Worm (Caenorhabditis elegans) whole organism, mixed stage, embryonic: ENCODE results near the gene gpb-1.

Experiments used
- ceh-39 ChIP-seq: fragments of 150-350 bp; optimal IDR thresholded peaks from 2 replicates; lab custom pipeline; 2014; ENCODE audit warnings: missing biosample characterization, missing genetic modification characterization
- ceh-43 ChIP-seq: fragments of 200-800 bp; sonication (Bioruptor generic); optimal IDR thresholded peaks from 2 replicates; lab custom pipeline; 2018; ENCODE audit warnings: mild to moderate bottlenecking, missing genetic modification characterization, moderate library complexity, missing compliant biosample characterization
- ces-1 ChIP-seq: fragments of 150-350 bp; optimal IDR thresholded peaks from 2 replicates; lab custom pipeline; 2014; ENCODE audit warnings: missing biosample characterization, missing genetic modification reagents, missing genetic modification characterization
- drap-1 ChIP-seq: fragments of 200-800 bp; sonication (Bioruptor generic); optimal IDR thresholded peaks from 3 replicates; lab custom pipeline; 2018; ENCODE audit warnings: mild to moderate bottlenecking, missing genetic modification characterization, missing compliant biosample characterization
- lin-13 ChIP-seq: fragments of 150-350 bp; optimal IDR thresholded peaks from 2 replicates; lab custom pipeline; 2014; ENCODE audit warnings: missing biosample characterization, missing genetic modification characterization
- mls-2 ChIP-seq: sonication (generic microtip); optimal IDR thresholded peaks from 2 replicates; lab custom pipeline; 2016; ENCODE audit warnings: mild to moderate bottlenecking, missing genetic modification characterization, moderate library complexity, missing compliant biosample characterization
- nhr-12 ChIP-seq: fragments of 150-350 bp; optimal IDR thresholded peaks from 2 replicates; lab custom pipeline; 2014; ENCODE audit warnings: missing biosample characterization, missing genetic modification characterization
- nhr-2 ChIP-seq: fragments of 150-350 bp; optimal IDR thresholded peaks from 2 replicates; lab custom pipeline; 2014; ENCODE audit warnings: missing biosample characterization, missing genetic modification characterization
- nhr-237 ChIP-seq: fragments of 150-350 bp; optimal IDR thresholded peaks from 2 replicates; lab custom pipeline; 2014; ENCODE audit warnings: missing biosample characterization, missing genetic modification characterization
- nhr-76 ChIP-seq: sonication (generic microtip); optimal IDR thresholded peaks from 2 replicates; lab custom pipeline; 2017; ENCODE audit warnings: missing biosample characterization, missing genetic modification characterization
- pha-4 ChIP-seq: fragments of 150-350 bp; optimal IDR thresholded peaks from 2 replicates; lab custom pipeline; 2018; ENCODE audit warnings: missing biosample characterization, missing genetic modification reagents, missing genetic modification characterization
- tbx-8 ChIP-seq: fragments of 200-800 bp; sonication (Bioruptor generic); optimal IDR thresholded peaks from 2 replicates; lab custom pipeline; 2018; ENCODE audit warnings: mild to moderate bottlenecking, missing genetic modification characterization, moderate library complexity, missing compliant biosample characterization

- TF ChIP-seq nhr-76 (no peak), ces-1 (no peak), pha-4 (tag; lab: Kevin White, UChicago) (no peak), drap-1 (GFP tag; lab: Kevin White, UChicago) (no peak), ceh-39 (tag; lab: Kevin White, UChicago) (no peak), nhr-2 (tag; lab: Kevin White, UChicago) (no peak), mls-2 (tag; lab: Kevin White, UChicago) (no peak), nhr-237 (tag; lab: Kevin White, UChicago) (no peak), ceh-43 (GFP tag; lab: Kevin White, UChicago) (no peak), nhr-12 (no peak), lin-13 (tag; lab: Kevin White, UChicago) (no peak), tbx-8 (no peak)
These were observed 22.8 kb downstream of the gpb-1 start for ce11 chrII:11725615-11726014.
